Worm (Caenorhabditis elegans) whole organism, dauer: ENCODE data around the gene mrpl-45.

Experiments used
- unc-62 ChIP-seq: sonication (generic microtip); optimal IDR thresholded peaks from 2 replicates; lab custom pipeline; 2017; ENCODE audit warnings: missing biosample characterization, missing genetic modification reagents, missing genetic modification characterization

Gene mrpl-45

ce11 chrIII:1201958-1202596 lies at the start of gene mrpl-45, which contains the start of gene Y119D3B.12:
TSS of gene mrpl-45 (minus strand) at chrIII:1202008.
TSS of gene Y119D3B.12 (plus strand) at chrIII:1202546.
- no peak for TF ChIP-seq unc-62 (GFP tag; lab: Kevin White, UChicago)

ce11 chrIII:1249111-1249583 lies 47.3 kb upstream of the mrpl-45 start, which contains the start of the genes fbxa-76 and fbxa-77:
TSS of gene fbxa-76 (minus strand) at chrIII:1249161.
TSS of gene fbxa-77 (plus strand) at chrIII:1249475.
- no peak for TF ChIP-seq unc-62 (GFP tag; lab: Kevin White, UChicago)

ce11 chrIII:1248335-1248734 lies 46.5 kb upstream of the mrpl-45 start:
- TF ChIP-seq unc-62 (GFP tag; lab: Kevin White, UChicago): no peak

ce11 chrIII:1243199-1243598 lies 41.4 kb upstream of the mrpl-45 start, which contains the start of gene fbxa-63:
TSS of gene fbxa-63 (plus strand) at chrIII:1243508.
- TF ChIP-seq unc-62 (GFP tag; lab: Kevin White, UChicago): no peak

ce11 chrIII:1238704-1239103 lies 36.9 kb upstream of the mrpl-45 start, which contains the start of gene fbxa-61:
TSS of gene fbxa-61 (plus strand) at chrIII:1239048.
- TF ChIP-seq unc-62 (GFP tag; lab: Kevin White, UChicago): no peak

ce11 chrIII:1231186-1231585 lies 29.4 kb upstream of the mrpl-45 start:
- TF ChIP-seq unc-62 (GFP tag; lab: Kevin White, UChicago): no peak

ce11 chrIII:1230672-1231071 lies 28.9 kb upstream of the mrpl-45 start:
- no peak for TF ChIP-seq unc-62 (GFP tag; lab: Kevin White, UChicago)

- no peak for TF ChIP-seq unc-62 (GFP tag; lab: Kevin White, UChicago)
Measured at ce11 chrIII:1230174-1230573, 28.4 kb upstream of the mrpl-45 start, which contains the start of gene pes-4. TSS of gene pes-4 (minus strand) at chrIII:1230274.

ce11 chrIII:1229510-1229909 lies 27.7 kb upstream of the mrpl-45 start:
- no peak for TF ChIP-seq unc-62 (GFP tag; lab: Kevin White, UChicago)

ce11 chrIII:1228593-1228992 lies 26.8 kb upstream of the mrpl-45 start:
- TF ChIP-seq unc-62 (GFP tag; lab: Kevin White, UChicago): no peak

- no peak for TF ChIP-seq unc-62 (GFP tag; lab: Kevin White, UChicago)
Measured at ce11 chrIII:1226256-1226655, 24.4 kb upstream of the mrpl-45 start.

ce11 chrIII:1225595-1225994 lies 23.8 kb upstream of the mrpl-45 start:
- TF ChIP-seq unc-62 (GFP tag; lab: Kevin White, UChicago): no peak

- TF ChIP-seq unc-62 (GFP tag; lab: Kevin White, UChicago): no peak
Measured at ce11 chrIII:1225116-1225515, 23.3 kb upstream of the mrpl-45 start.

ce11 chrIII:1223319-1224093 lies 21.7 kb upstream of the mrpl-45 start:
- no peak for TF ChIP-seq unc-62 (GFP tag; lab: Kevin White, UChicago)

- TF ChIP-seq unc-62 (GFP tag; lab: Kevin White, UChicago): no peak
Measured at ce11 chrIII:1221995-1222394, 20.2 kb upstream of the mrpl-45 start.

ce11 chrIII:1220012-1220411 lies 18.2 kb upstream of the mrpl-45 start:
- TF ChIP-seq unc-62 (GFP tag; lab: Kevin White, UChicago): no peak
